Fruit fly (Drosophila melanogaster) whole organism, embryonic: ENCODE measurements around the gene obst-F.
A peak's percentile ranks its signal among the peaks of the same experiment; 100 is the strongest.

Source experiments
- Abd-B ChIP-seq: fragments of 200-800 bp; sonication (Bioruptor generic); optimal IDR thresholded peaks from 2 replicates; lab custom pipeline; 2018; ENCODE audit warnings: missing biosample characterization, mild to moderate bottlenecking, missing genetic modification characterization, moderate library complexity
- Bgb ChIP-seq: fragments of 200-800 bp; sonication (Bioruptor generic); IDR thresholded peaks from 2 replicates; pipeline ENCODE4 v1.3.6; 2022; ENCODE audit warnings: missing biosample characterization, missing genetic modification characterization; ENCODE audit not compliant: partially characterized antibody
- Bteb2 ChIP-seq: fragments of 200-800 bp; sonication (Bioruptor generic); optimal IDR thresholded peaks from 2 replicates; lab custom pipeline; 2016; ENCODE audit warnings: missing biosample characterization, missing genetic modification characterization
- C15 ChIP-seq: fragments of 200-800 bp; sonication (Bioruptor generic); IDR thresholded peaks from 3 replicates; pipeline ENCODE4 v1.3.6; 2022; ENCODE audit warnings: missing biosample characterization, missing genetic modification characterization
- CG11695 ChIP-seq: fragments of 200-800 bp; sonication (Bioruptor generic); IDR thresholded peaks from 3 replicates; pipeline ENCODE4 v1.3.6; 2022; ENCODE audit warnings: missing biosample characterization, missing genetic modification characterization
- CG13624 ChIP-seq: fragments of 200-800 bp; sonication (Bioruptor generic); optimal IDR thresholded peaks from 2 replicates; lab custom pipeline; 2016; ENCODE audit warnings: missing biosample characterization, missing genetic modification characterization
- CG16779 ChIP-seq: fragments of 200-800 bp; sonication (Bioruptor generic); IDR thresholded peaks from 2 replicates; pipeline ENCODE4 v1.3.6; 2022; ENCODE audit warnings: missing biosample characterization, missing genetic modification characterization
- CG17829 ChIP-seq: fragments of 200-800 bp; optimal IDR thresholded peaks from 2 replicates; lab custom pipeline; 2019; ENCODE audit warnings: missing biosample characterization, mild to moderate bottlenecking, missing genetic modification characterization, moderate library complexity
- CG18011 ChIP-seq: fragments of 200-800 bp; sonication (Bioruptor generic); optimal IDR thresholded peaks from 2 replicates; lab custom pipeline; 2017; ENCODE audit warnings: missing biosample characterization, missing genetic modification characterization, mild to moderate bottlenecking, moderate library complexity, missing genotype
- CG18476 ChIP-seq: fragments of 200-800 bp; sonication (Bioruptor generic); optimal IDR thresholded peaks from 2 replicates; lab custom pipeline; 2016; ENCODE audit warnings: missing biosample characterization, mild to moderate bottlenecking, missing genetic modification characterization
- CG2129 ChIP-seq: fragments of 200-800 bp; sonication (Bioruptor generic); IDR thresholded peaks from 2 replicates; pipeline ENCODE4 v1.3.6; 2022; ENCODE audit warnings: missing biosample characterization, missing genetic modification characterization; ENCODE audit not compliant: partially characterized antibody
- CG31441 ChIP-seq: fragments of 200-800 bp; sonication (Bioruptor generic); IDR thresholded peaks from 2 replicates; pipeline ENCODE4 v1.3.6; 2022; ENCODE audit warnings: missing biosample characterization, missing genetic modification characterization
- CG34422 ChIP-seq: fragments of 200-800 bp; sonication (Bioruptor generic); IDR thresholded peaks from 3 replicates; pipeline ENCODE4 v1.3.6; 2022; ENCODE audit warnings: missing biosample characterization, missing genetic modification characterization
- CG3995 ChIP-seq: fragments of 200-800 bp; sonication (Bioruptor generic); optimal IDR thresholded peaks from 3 replicates; lab custom pipeline; 2016; ENCODE audit warnings: missing biosample characterization, missing genetic modification characterization
- CG8924 ChIP-seq: fragments of 200-800 bp; optimal IDR thresholded peaks from 3 replicates; lab custom pipeline; 2019; ENCODE audit warnings: missing biosample characterization, mild to moderate bottlenecking, missing genetic modification characterization, moderate library complexity
- CG9437 ChIP-seq: fragments of 200-800 bp; sonication (Bioruptor generic); optimal IDR thresholded peaks from 2 replicates; lab custom pipeline; 2018; ENCODE audit warnings: missing biosample characterization, mild to moderate bottlenecking, missing genetic modification characterization
- Camta ChIP-seq: fragments of 200-800 bp; sonication (Bioruptor generic); optimal IDR thresholded peaks from 2 replicates; lab custom pipeline; 2016; ENCODE audit warnings: missing biosample characterization, missing genetic modification characterization
- Chrac-16 ChIP-seq: fragments of 200-800 bp; sonication (Bioruptor generic); optimal IDR thresholded peaks from 3 replicates; lab custom pipeline; 2016; ENCODE audit warnings: missing biosample characterization, missing genetic modification characterization
- Dfd ChIP-seq, 2 experiments: fragments of >200 bp; optimal IDR thresholded peaks; 2 replicates each; lab custom pipeline; 2017; ENCODE audit warnings: missing biosample characterization in 2 of 2, missing genetic modification characterization in 2 of 2
- HmgZ ChIP-seq: fragments of 200-800 bp; sonication (Bioruptor generic); optimal IDR thresholded peaks from 2 replicates; lab custom pipeline; 2018; ENCODE audit warnings: missing biosample characterization, mild to moderate bottlenecking, missing genetic modification characterization
- Hmx ChIP-seq: fragments of 200-800 bp; sonication (Bioruptor generic); optimal IDR thresholded peaks from 2 replicates; lab custom pipeline; 2016; ENCODE audit warnings: missing biosample characterization, missing genetic modification characterization
- Hr78 ChIP-seq, 2 experiments: fragments of 200-800 bp in 1 of 2; fragments of >200 bp in 1 of 2; sonication (Bioruptor generic) in 1 of 2; optimal IDR thresholded peaks; 2 replicates each; lab custom pipeline; 2017 to 2019; ENCODE audit warnings: missing biosample characterization in 2 of 2, missing genetic modification characterization in 2 of 2, mild to moderate bottlenecking in 1 of 2, moderate library complexity in 1 of 2
- Jarid2 ChIP-seq: fragments of 200-800 bp; sonication (Bioruptor generic); optimal IDR thresholded peaks from 3 replicates; lab custom pipeline; 2017; ENCODE audit warnings: mild to moderate bottlenecking, missing biosample characterization, missing genetic modification reagents, missing genetic modification characterization
- Lpt ChIP-seq: fragments of >200 bp; optimal IDR thresholded peaks from 2 replicates; lab custom pipeline; 2018; ENCODE audit warnings: missing biosample characterization, missing genetic modification characterization
- Opbp ChIP-seq: fragments of 200-800 bp; sonication (Bioruptor generic); IDR thresholded peaks from 3 replicates; pipeline ENCODE4 v1.3.6; 2022; ENCODE audit warnings: missing biosample characterization, missing genetic modification characterization; ENCODE audit not compliant: partially characterized antibody
- Sox100B ChIP-seq: fragments of 200-800 bp; sonication (Bioruptor generic); optimal IDR thresholded peaks from 3 replicates; lab custom pipeline; 2018; ENCODE audit warnings: missing biosample characterization, mild to moderate bottlenecking, missing genetic modification characterization
- YL-1 ChIP-seq: fragments of 200-800 bp; sonication (Bioruptor generic); optimal IDR thresholded peaks from 3 replicates; lab custom pipeline; 2017; ENCODE audit warnings: missing biosample characterization, mild to moderate bottlenecking, missing genetic modification characterization
- amos ChIP-seq: fragments of 200-800 bp; sonication (Bioruptor generic); IDR thresholded peaks from 2 replicates; pipeline ENCODE4 v1.3.6; 2022; ENCODE audit warnings: missing biosample characterization, missing genetic modification characterization; ENCODE audit not compliant: partially characterized antibody
- bsh ChIP-seq, 2 experiments: fragments of 200-800 bp; sonication (Bioruptor generic); optimal IDR thresholded peaks; 2 replicates each; lab custom pipeline; 2017 to 2018; ENCODE audit warnings: mild to moderate bottlenecking in 2 of 2, missing biosample characterization in 2 of 2, missing genetic modification characterization in 2 of 2, moderate library complexity in 1 of 2
- chm ChIP-seq: fragments of 200-800 bp; sonication (Bioruptor generic); IDR thresholded peaks from 2 replicates; pipeline ENCODE4 v1.3.6; 2022; ENCODE audit warnings: missing biosample characterization, missing genetic modification characterization
- crol ChIP-seq: fragments of 200-800 bp; sonication (Bioruptor generic); IDR thresholded peaks from 2 replicates; pipeline ENCODE4 v1.3.6; 2022; ENCODE audit warnings: missing biosample characterization, missing genetic modification characterization
- dm ChIP-seq: fragments of 200-800 bp; sonication (Bioruptor generic); optimal IDR thresholded peaks from 3 replicates; lab custom pipeline; 2016; ENCODE audit warnings: missing biosample characterization, missing genetic modification characterization
- ems ChIP-seq: fragments of 200-800 bp; sonication (Bioruptor generic); optimal IDR thresholded peaks from 3 replicates; lab custom pipeline; 2016; ENCODE audit warnings: missing biosample characterization, missing genetic modification characterization
- gcm2 ChIP-seq: fragments of 200-800 bp; sonication (Bioruptor generic); optimal IDR thresholded peaks from 2 replicates; lab custom pipeline; 2016; ENCODE audit warnings: missing biosample characterization, missing genetic modification characterization
- grn ChIP-seq: fragments of 200-800 bp; sonication (Bioruptor generic); optimal IDR thresholded peaks from 3 replicates; lab custom pipeline; 2017; ENCODE audit warnings: missing biosample characterization, missing genetic modification characterization
- hb ChIP-seq: fragments of 200-800 bp; sonication (Bioruptor generic); IDR thresholded peaks from 3 replicates; pipeline ENCODE4 v1.3.6; 2022; ENCODE audit warnings: missing biosample characterization, missing genetic modification characterization; ENCODE audit not compliant: partially characterized antibody
- hkb ChIP-seq, 2 experiments: fragments of 200-800 bp in 1 of 2; fragments of >200 bp in 1 of 2; sonication (Bioruptor generic) in 1 of 2; IDR thresholded peaks in 1 of 2; optimal IDR thresholded peaks in 1 of 2; 2 replicates each; pipeline versions ENCODE4 v1.3.6 to Lab custom; 2017 to 2022; ENCODE audit warnings: missing biosample characterization in 1 of 2, missing genetic modification characterization in 1 of 2
- knrl ChIP-seq: fragments of 200-800 bp; sonication (Bioruptor generic); IDR thresholded peaks from 3 replicates; pipeline ENCODE4 v1.3.6; 2022; ENCODE audit warnings: missing biosample characterization, missing genetic modification characterization; ENCODE audit not compliant: partially characterized antibody
- otp ChIP-seq: fragments of 200-800 bp; sonication (Bioruptor generic); IDR thresholded peaks from 3 replicates; pipeline ENCODE4, ENCODE4 v1.3.6; 2022; ENCODE audit warnings: missing biosample characterization, missing genetic modification characterization
- peb ChIP-seq: fragments of 200-800 bp; sonication (Bioruptor generic); IDR thresholded peaks from 2 replicates; pipeline ENCODE4 v1.3.6; 2022; ENCODE audit warnings: missing biosample characterization, missing genetic modification characterization
- pnt ChIP-seq: fragments of 200-800 bp; sonication (Bioruptor generic); optimal IDR thresholded peaks from 3 replicates; lab custom pipeline; 2016; ENCODE audit warnings: missing biosample characterization, missing genetic modification characterization
- sens ChIP-seq: fragments of 200-800 bp; sonication (Bioruptor generic); peaks from one replicate; lab custom pipeline; 2016; ENCODE audit warnings: missing biosample characterization, missing genetic modification characterization
- sna ChIP-seq: fragments of 200-800 bp; sonication (Bioruptor generic); IDR thresholded peaks from 2 replicates; pipeline ENCODE4 v1.3.6; 2022; ENCODE audit warnings: missing biosample characterization, missing genetic modification characterization; ENCODE audit not compliant: partially characterized antibody
- tgo ChIP-seq: fragments of 200-800 bp; sonication (Bioruptor generic); IDR thresholded peaks from 3 replicates; pipeline ENCODE4 v1.3.6; 2022; ENCODE audit warnings: missing biosample characterization, missing genetic modification characterization
- trh ChIP-seq: fragments of 200-800 bp; sonication (Bioruptor generic); optimal IDR thresholded peaks from 2 replicates; lab custom pipeline; 2016; ENCODE audit warnings: missing biosample characterization, missing genetic modification characterization
- vvl ChIP-seq: fragments of 200-800 bp; sonication (Bioruptor generic); IDR thresholded peaks from 2 replicates; pipeline ENCODE4 v1.3.6; 2022; ENCODE audit warnings: missing biosample characterization, missing genetic modification characterization
- yki ChIP-seq: fragments of >200 bp; optimal IDR thresholded peaks from 3 replicates; lab custom pipeline; 2018
- zen2 ChIP-seq: fragments of 200-800 bp; sonication (Bioruptor generic); IDR thresholded peaks from 3 replicates; pipeline ENCODE4 v1.3.6; 2022; ENCODE audit warnings: missing biosample characterization, missing genetic modification characterization; ENCODE audit not compliant: partially characterized antibody
- zfh2 ChIP-seq: fragments of 200-800 bp; sonication (Bioruptor generic); optimal IDR thresholded peaks from 2 replicates; lab custom pipeline; 2016; ENCODE audit warnings: missing biosample characterization, missing genetic modification characterization

The obst-F gene

dm6 chr3L:20186294-20187020 lies 15.0 kb downstream of the obst-F start (continued):
- TF ChIP-seq crol (GFP tag; lab: Robert Waterston, UW), result peak; percentile 79
- TF ChIP-seq hb (GFP tag; lab: Robert Waterston, UW), result no peak
- TF ChIP-seq otp (GFP tag; lab: Robert Waterston, UW), result no peak
- peak; percentile 33 for TF ChIP-seq Sox100B (GFP tag; lab: Kevin White, UChicago)
- TF ChIP-seq Abd-B (GFP tag; lab: Kevin White, UChicago), result peak; percentile 42
- peak; percentile 11 for TF ChIP-seq CG3995 (GFP tag; lab: Kevin White, UChicago)
- peak; percentile 12 to 58 for TF ChIP-seq bsh (GFP tag; optimal IDR thresholded peaks at IDR 0.05; lab: Kevin White, UChicago)
- 0 out of 3 replicates have a peak, but pooled peaks have one; percentile 7 for TF ChIP-seq Opbp
- no peak for TF ChIP-seq Hmx (GFP tag; lab: Kevin White, UChicago)
- no peak for TF ChIP-seq CG2129
- no peak for TF ChIP-seq CG16779
- TF ChIP-seq peb (GFP tag; lab: Robert Waterston, UW), result no peak
- 0 out of 3 replicates have a peak, but pooled peaks have one; percentile 38 for TF ChIP-seq knrl (GFP tag; lab: Robert Waterston, UW)
- no peak for TF ChIP-seq tgo
- TF ChIP-seq Hr78 (GFP tag; optimal IDR thresholded peaks at IDR 0.05; lab: Kevin White, UChicago), result peak in 1 of 2 experiments; percentile 36
- TF ChIP-seq sna (GFP tag; lab: Robert Waterston, UW), result 0 out of 2 replicates have a peak, but pooled peaks have one; percentile 19
- no peak for TF ChIP-seq pnt (GFP tag; lab: Kevin White, UChicago)
- TF ChIP-seq CG13624 (GFP tag; lab: Kevin White, UChicago), result no peak
- peak; percentile 43 for TF ChIP-seq sens
- TF ChIP-seq chm (GFP tag; lab: Robert Waterston, UW), result peak; percentile 78; the same call in 1 of the 2 replicates
- no peak for TF ChIP-seq CG34422
- TF ChIP-seq YL-1 (GFP tag; lab: Kevin White, UChicago), result peak; percentile 66
- 0 out of 2 replicates have a peak, but pooled peaks have one; percentile 12 for TF ChIP-seq Bgb (GFP tag; lab: Robert Waterston, UW)
- TF ChIP-seq dm (GFP tag; lab: Kevin White, UChicago), result no peak
- no peak for TF ChIP-seq zfh2 (GFP tag; lab: Kevin White, UChicago)
- no peak for TF ChIP-seq Dfd (GFP tag; optimal IDR thresholded peaks at IDR 0.05; lab: Kevin White, UChicago)
- TF ChIP-seq Lpt (GFP tag; lab: Kevin White, UChicago), result no peak
- TF ChIP-seq hkb (optimal IDR thresholded peaks at IDR 0.05; lab: Kevin White, UChicago), result no peak
- no peak for TF ChIP-seq hkb (GFP tag; IDR thresholded peaks at IDR 0.05; lab: Robert Waterston, UW)
- peak; percentile 8 for TF ChIP-seq CG8924 (tag; lab: Kevin White, UChicago)
- peak; percentile 19 for TF ChIP-seq HmgZ
- TF ChIP-seq CG17829 (tag; lab: Kevin White, UChicago), result peak; percentile 34
- no peak for TF ChIP-seq C15 (GFP tag; lab: Robert Waterston, UW)
- no peak for TF ChIP-seq CG11695 (GFP tag; lab: Robert Waterston, UW)
- TF ChIP-seq yki, result peak; percentile 18
- peak; percentile 0 for TF ChIP-seq grn (GFP tag; lab: Kevin White, UChicago)
- TF ChIP-seq trh (GFP tag; lab: Kevin White, UChicago), result no peak
- TF ChIP-seq Bteb2 (GFP tag; lab: Kevin White, UChicago), result no peak
- TF ChIP-seq CG18476 (GFP tag; lab: Kevin White, UChicago), result no peak
- TF ChIP-seq CG9437 (GFP tag; lab: Kevin White, UChicago), result peak; percentile 24
- no peak for TF ChIP-seq amos (GFP tag; lab: Robert Waterston, UW)
- TF ChIP-seq ems (GFP tag; lab: Kevin White, UChicago), result no peak
- peak; percentile 17 for TF ChIP-seq Jarid2
- 0 out of 2 replicates have a peak, but pooled peaks have one; percentile 26 for TF ChIP-seq CG31441 (GFP tag; lab: Robert Waterston, UW)
- TF ChIP-seq zen2, result no peak
- no peak for TF ChIP-seq Chrac-16 (GFP tag; lab: Kevin White, UChicago)
- no peak for TF ChIP-seq Camta (GFP tag; lab: Kevin White, UChicago)
- TF ChIP-seq gcm2 (GFP tag; lab: Kevin White, UChicago), result no peak
- TF ChIP-seq CG18011, result peak; percentile 99
- 0 out of 2 replicates have a peak, but pooled peaks have one; percentile 0 for TF ChIP-seq vvl (GFP tag; lab: Robert Waterston, UW)
